Fruit fly (Drosophila melanogaster): ENCODE measurements around the gene RYa-R.
A peak's percentile ranks its signal among the peaks of the same experiment; 100 is the strongest.

The RYa-R gene

dm6 chr3R:26980282-26980691 is 16.5 kb upstream of the RYa-R start:
- TF ChIP-seq ci (GFP tag; IDR thresholded peaks at IDR 0.05) = peak; percentile 38; the same call in 1 of the 3 replicates
- no peak for TF ChIP-seq CG17912 (GFP tag; optimal IDR thresholded peaks at IDR 0.05)
- TF ChIP-seq MBD-R2 (GFP tag; IDR thresholded peaks at IDR 0.05) = no peak; the same call in 1 of the 2 replicates
- TF ChIP-seq CG10431 (GFP tag; optimal IDR thresholded peaks at IDR 0.05) = peak; percentile 90
- peak; percentile 16; the same call in 1 of the 3 replicates for TF ChIP-seq Opbp (GFP tag; IDR thresholded peaks at IDR 0.05; ENCODE audit: partially characterized antibody)
- no peak for TF ChIP-seq Lhr (GFP tag; optimal IDR thresholded peaks at IDR 0.05)
- peak; percentile 34 for TF ChIP-seq gro (GFP tag; optimal IDR thresholded peaks at IDR 0.05)
- no peak for TF ChIP-seq vnd (GFP tag; IDR thresholded peaks at IDR 0.05; ENCODE audit: partially characterized antibody)
- TF ChIP-seq CG6689 (GFP tag; IDR thresholded peaks at IDR 0.05) = no peak
- no peak for TF ChIP-seq tx (GFP tag; optimal IDR thresholded peaks at IDR 0.05)
- peak; percentile 72 to 97 for TF ChIP-seq Trl (optimal IDR thresholded peaks at IDR 0.05)
- no peak for TF ChIP-seq Trl (GFP tag; optimal IDR thresholded peaks at IDR 0.05)
- no peak for TF ChIP-seq ken (GFP tag; IDR thresholded peaks at IDR 0.05)
- TF ChIP-seq ab (GFP tag; optimal IDR thresholded peaks at IDR 0.05) = peak; percentile 12
- TF ChIP-seq grn (GFP tag; optimal IDR thresholded peaks at IDR 0.05) = no peak
- TF ChIP-seq CG32532 (GFP tag; IDR thresholded peaks at IDR 0.05) = peak; percentile 26; the same call in 1 of the 2 replicates
- TF ChIP-seq ftz-f1 (GFP tag; optimal IDR thresholded peaks at IDR 0.05) = peak; percentile 83
- TF ChIP-seq Atf6 (GFP tag; IDR thresholded peaks at IDR 0.05) = peak; percentile 48
- no peak for TF ChIP-seq pfk (GFP tag; optimal IDR thresholded peaks at IDR 0.05)
- peak; percentile 84 for TF ChIP-seq vvl (GFP tag; IDR thresholded peaks at IDR 0.05)
- TF ChIP-seq CG43689 (GFP tag; IDR thresholded peaks at IDR 0.05) = no peak
- peak; percentile 88 for TF ChIP-seq Jarid2 (GFP tag; optimal IDR thresholded peaks at IDR 0.05)
- peak; percentile 19 for TF ChIP-seq pb (GFP tag; optimal IDR thresholded peaks at IDR 0.05)
- peak; percentile 54 for TF ChIP-seq CG10543 (GFP tag; optimal IDR thresholded peaks at IDR 0.05)
- no peak for TF ChIP-seq HLHmδ (GFP tag; optimal IDR thresholded peaks at IDR 0.05)
- peak; percentile 15 for TF ChIP-seq Hmr (GFP tag; optimal IDR thresholded peaks at IDR 0.05)
- TF ChIP-seq chm (GFP tag; IDR thresholded peaks at IDR 0.05) = peak; percentile 57; the same call in 1 of the 2 replicates
- TF ChIP-seq gsb (GFP tag; IDR thresholded peaks at IDR 0.05) = no peak
- peak; percentile 47 for TF ChIP-seq mirr (GFP tag; optimal IDR thresholded peaks at IDR 0.05)
- no peak for TF ChIP-seq CG14441 (GFP tag; IDR thresholded peaks at IDR 0.05)
- TF ChIP-seq CG9932 (GFP tag; IDR thresholded peaks at IDR 0.05) = peak; percentile 26; the same call in 1 of the 2 replicates
- TF ChIP-seq Hey (tag; optimal IDR thresholded peaks at IDR 0.05) = no peak
- TF ChIP-seq CG3281 (GFP tag; optimal IDR thresholded peaks at IDR 0.05) = peak; percentile 48
- TF ChIP-seq scrt (GFP tag; optimal IDR thresholded peaks at IDR 0.05) = no peak
- TF ChIP-seq maf-S (GFP tag; optimal IDR thresholded peaks at IDR 0.05) = no peak
- no peak for TF ChIP-seq pan (optimal IDR thresholded peaks at IDR 0.05)
- peak in 1 of 2 experiments; percentile 42 for TF ChIP-seq pan (GFP tag; optimal IDR thresholded peaks at IDR 0.05 in 1 of 2, IDR thresholded peaks at IDR 0.05 in 1 of 2)
- TF ChIP-seq Bgb (GFP tag; IDR thresholded peaks at IDR 0.05; ENCODE audit: partially characterized antibody) = peak; percentile 37; the same call in 1 of the 2 replicates
- peak in 1 of 2 experiments; percentile 33 for TF ChIP-seq Eip74EF (GFP tag; optimal IDR thresholded peaks at IDR 0.05)
- peak; percentile 36; the same call in 1 of the 3 replicates for TF ChIP-seq CG34224 (GFP tag; IDR thresholded peaks at IDR 0.05; ENCODE audit: partially characterized antibody)
- no peak; the same call in 2 of the 3 replicates for TF ChIP-seq CG11695 (GFP tag; IDR thresholded peaks at IDR 0.05)
- 0 out of 2 replicates have a peak, but pooled peaks have one; percentile 31 for TF ChIP-seq sna (GFP tag; IDR thresholded peaks at IDR 0.05; ENCODE audit: partially characterized antibody)
- no peak for TF ChIP-seq luna (GFP tag; optimal IDR thresholded peaks at IDR 0.05)
- TF ChIP-seq CG9727 (GFP tag; optimal IDR thresholded peaks at IDR 0.05) = no peak
- no peak for TF ChIP-seq ems (GFP tag; optimal IDR thresholded peaks at IDR 0.05)
- TF ChIP-seq CG6654 (GFP tag; optimal IDR thresholded peaks at IDR 0.05) = no peak
- TF ChIP-seq chinmo (GFP tag; IDR thresholded peaks at IDR 0.05; ENCODE audit: partially characterized antibody) = peak; percentile 93; the same call in 3 of the 4 replicates
- TF ChIP-seq seq (GFP tag; IDR thresholded peaks at IDR 0.05) = no peak
- no peak for TF ChIP-seq CG6175 (GFP tag; IDR thresholded peaks at IDR 0.05)
- no peak for TF ChIP-seq nau (GFP tag; optimal IDR thresholded peaks at IDR 0.05)

Data from whole organism, embryonic.